Worm (Caenorhabditis elegans): Measurements from ENCODE around the gene cut-3.
A peak's percentile ranks its signal among the peaks of the same experiment; 100 is the strongest.

cut-3 gene

DNA sequence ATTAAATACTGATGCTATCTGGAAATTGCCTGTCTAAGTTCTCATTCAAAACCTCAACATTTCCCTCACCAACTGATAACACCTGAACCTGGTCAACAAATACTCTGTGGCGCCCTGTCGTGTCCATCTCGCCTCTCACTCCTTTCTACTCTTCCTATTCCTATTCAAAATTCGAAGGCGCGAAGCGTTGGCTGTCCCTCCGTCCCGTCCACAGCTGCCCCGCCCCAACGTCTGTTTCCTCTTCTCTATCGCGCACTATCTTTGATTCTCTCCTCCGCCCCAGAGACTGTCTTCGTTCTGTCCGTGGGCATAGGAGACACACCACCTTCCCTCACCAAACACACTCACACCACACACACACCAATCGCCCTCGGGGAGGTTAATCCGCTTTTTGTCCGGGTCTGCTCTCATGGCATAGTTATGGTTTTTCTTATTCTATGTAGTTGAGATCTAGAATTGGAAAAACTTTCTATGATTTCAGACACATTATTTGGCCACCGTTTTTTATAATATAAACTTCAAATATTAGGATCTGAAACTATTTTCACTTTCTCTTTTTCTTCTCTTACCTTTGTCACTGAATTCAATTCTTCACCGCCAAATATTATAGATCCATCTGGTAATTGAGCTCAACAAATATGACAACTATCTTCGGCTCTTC lies 34.4 kb downstream of the cut-3 start, which contains the start of gene efl-3:
TSS of gene efl-3 (plus strand) at position 611 of the 661 bp plus-strand sequence.
- peak; percentile 16 for TF ChIP-seq pqm-1 (tag; optimal IDR thresholded peaks at IDR 0.05)
- TF ChIP-seq unc-39 (tag; optimal IDR thresholded peaks at IDR 0.05): no peak
- TF ChIP-seq elt-2 (tag; optimal IDR thresholded peaks at IDR 0.05): peak; percentile 37

DNA sequence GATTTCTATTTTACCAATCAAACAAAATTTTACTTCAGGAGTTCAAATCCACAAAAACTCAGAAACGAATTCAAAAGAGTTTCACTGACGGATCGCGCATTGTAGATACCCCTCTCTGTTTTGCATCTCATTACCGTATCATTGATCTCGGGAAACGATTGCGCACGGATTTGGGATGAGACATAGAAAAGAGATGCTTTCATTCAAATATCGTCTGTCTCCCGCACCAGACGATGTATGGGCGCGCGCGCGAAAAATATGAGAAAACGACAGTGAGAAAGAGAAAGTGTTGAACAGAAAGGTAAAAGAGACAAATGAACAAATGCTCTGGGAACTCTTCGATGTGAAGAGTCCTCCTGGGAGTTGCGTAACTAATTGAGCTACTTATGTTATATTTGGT lies 35.6 kb downstream of the cut-3 start:
- TF ChIP-seq unc-62 (GFP tag; optimal IDR thresholded peaks at IDR 0.05): no peak
- no peak for TF ChIP-seq elt-1 (tag; optimal IDR thresholded peaks at IDR 0.05)
- no peak for TF ChIP-seq ztf-4 (tag; optimal IDR thresholded peaks at IDR 0.05)
- no peak for TF ChIP-seq pqm-1 (tag; optimal IDR thresholded peaks at IDR 0.05)
- TF ChIP-seq fkh-10 (GFP tag; optimal IDR thresholded peaks at IDR 0.05): no peak
- TF ChIP-seq mml-1 (tag; optimal IDR thresholded peaks at IDR 0.05): no peak
- no peak for TF ChIP-seq nhr-67 (tag; optimal IDR thresholded peaks at IDR 0.05)
- no peak for TF ChIP-seq lin-39 (tag; optimal IDR thresholded peaks at IDR 0.05)

DNA sequence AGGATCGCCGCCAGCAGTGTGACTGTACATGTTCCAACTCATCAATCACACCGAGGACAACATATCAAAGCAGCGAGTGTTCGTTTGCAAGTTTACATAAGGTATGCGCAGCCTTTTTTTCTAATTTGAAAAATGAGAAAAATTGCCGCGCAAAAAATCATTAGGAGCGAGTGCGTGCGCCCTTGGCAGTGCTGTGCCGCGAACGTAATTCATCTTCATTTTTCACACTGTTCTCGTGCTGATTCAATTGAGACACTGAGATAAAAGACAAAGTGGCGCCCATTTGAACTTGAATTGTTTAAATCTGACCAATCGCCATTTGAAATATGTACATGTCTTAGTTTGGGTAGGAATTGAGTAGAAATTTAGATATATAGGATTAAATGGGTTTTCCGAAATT lies 37.1 kb downstream of the cut-3 start:
- TF ChIP-seq lin-39 (tag; optimal IDR thresholded peaks at IDR 0.05) (peak; percentile 64), nhr-25 (tag; optimal IDR thresholded peaks at IDR 0.05) (peak; percentile 50), mdl-1 (tag; optimal IDR thresholded peaks at IDR 0.05) (no peak)

DNA sequence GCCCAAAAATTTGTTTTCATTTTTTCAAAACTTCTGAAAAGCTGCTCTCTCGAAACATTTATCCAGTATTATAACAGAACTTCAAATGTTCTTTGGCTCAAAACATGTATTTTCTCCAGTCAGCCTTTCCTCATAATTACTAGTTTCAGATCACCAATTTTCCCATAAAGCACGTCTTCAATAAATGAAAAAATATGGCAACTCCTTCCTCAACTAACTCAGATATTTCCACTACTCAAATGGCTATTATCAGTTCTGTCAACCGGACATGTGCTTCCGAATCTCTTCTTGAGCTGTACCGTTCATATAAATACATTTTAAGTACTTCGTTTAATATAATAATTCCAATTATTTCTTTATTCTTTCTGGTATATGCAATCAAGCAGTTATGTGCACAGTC lies 39.1 kb downstream of the cut-3 start, which contains the start of gene sra-13:
TSS of gene sra-13 (plus strand) at position 195 of the 400 bp plus-strand sequence.
- no peak for TF ChIP-seq unc-39 (tag; optimal IDR thresholded peaks at IDR 0.05)
- TF ChIP-seq elt-3 (tag; optimal IDR thresholded peaks at IDR 0.05): no peak
- no peak for TF ChIP-seq skn-1 (tag; optimal IDR thresholded peaks at IDR 0.05)
- TF ChIP-seq nhr-25 (tag; optimal IDR thresholded peaks at IDR 0.05): no peak
- no peak for TF ChIP-seq jun-1 (tag; optimal IDR thresholded peaks at IDR 0.05)
- no peak for TF ChIP-seq ceh-9 (tag; optimal IDR thresholded peaks at IDR 0.05)
- no peak for TF ChIP-seq fkh-2 (tag; optimal IDR thresholded peaks at IDR 0.05)
- no peak for TF ChIP-seq ZK546.5 (tag; optimal IDR thresholded peaks at IDR 0.05)

DNA sequence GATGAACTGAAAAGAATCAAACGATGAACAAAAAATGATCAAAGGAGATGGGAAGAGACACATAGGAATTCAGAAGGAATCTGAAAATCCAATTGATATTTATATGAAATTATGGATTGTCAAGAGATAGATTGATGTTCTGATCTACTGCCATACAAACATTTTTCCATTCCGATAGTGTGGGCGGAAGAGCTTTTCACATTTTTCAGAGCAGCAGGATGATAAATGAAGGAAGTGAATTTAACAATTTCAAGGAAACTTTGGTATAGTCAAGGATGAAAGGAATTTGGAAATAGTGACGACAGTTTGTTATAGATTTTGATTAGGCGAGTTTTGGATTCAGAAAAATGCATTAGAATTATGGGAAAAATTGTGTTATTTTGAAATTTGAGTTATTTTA lies 41.3 kb downstream of the cut-3 start, which contains the start of gene ubc-24:
TSS of gene ubc-24 (plus strand) at position 301 of the 400 bp plus-strand sequence.
- TF ChIP-seq egl-27 (tag; optimal IDR thresholded peaks at IDR 0.05) (no peak), nhr-43 (tag; optimal IDR thresholded peaks at IDR 0.05; ENCODE audit: poor library complexity, severe bottlenecking) (no peak), ZK546.5 (tag; optimal IDR thresholded peaks at IDR 0.05) (no peak), nhr-76 (tag; optimal IDR thresholded peaks at IDR 0.05) (no peak), aly-2 (tag; optimal IDR thresholded peaks at IDR 0.05) (no peak), fkh-10 (GFP tag; optimal IDR thresholded peaks at IDR 0.05) (no peak), zag-1 (tag; optimal IDR thresholded peaks at IDR 0.05) (no peak), lin-15B (tag; optimal IDR thresholded peaks at IDR 0.05) (no peak), ztf-11 (tag; optimal IDR thresholded peaks at IDR 0.05) (no peak), unc-62 (GFP tag; optimal IDR thresholded peaks at IDR 0.05) (no peak), sea-2 (GFP tag; optimal IDR thresholded peaks at IDR 0.05) (no peak), eor-1 (tag; optimal IDR thresholded peaks at IDR 0.05) (no peak), daf-12 (tag; optimal IDR thresholded peaks at IDR 0.05) (no peak), ceh-9 (tag; optimal IDR thresholded peaks at IDR 0.05) (no peak), nhr-77 (tag; optimal IDR thresholded peaks at IDR 0.05) (no peak), nhr-23 (tag; optimal IDR thresholded peaks at IDR 0.05) (no peak)

DNA sequence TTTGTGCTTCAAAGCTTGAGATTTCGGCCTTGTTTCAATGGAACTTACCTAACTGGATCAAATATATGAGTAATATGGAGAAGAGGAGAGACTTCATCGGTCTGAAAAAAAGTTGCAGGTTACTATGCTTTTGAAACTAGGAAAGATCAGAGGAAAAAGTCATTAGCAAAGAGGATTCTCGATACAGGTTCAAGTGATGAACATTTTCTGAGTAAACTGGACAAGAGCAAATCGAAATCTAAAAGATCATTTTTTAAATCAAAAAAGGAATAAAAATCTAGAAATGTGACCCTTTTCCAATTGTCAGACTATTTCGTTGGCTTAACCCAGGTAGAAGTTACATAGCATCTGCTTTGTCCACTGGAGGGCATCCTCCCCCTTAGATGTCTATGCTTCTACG lies 41.9 kb downstream of the cut-3 start, which contains the start of gene skpo-1:
TSS of gene skpo-1 (minus strand) at position 101 of the 400 bp plus-strand sequence.
- TF ChIP-seq nhr-12 (tag; optimal IDR thresholded peaks at IDR 0.05) (no peak), ztf-4 (tag; optimal IDR thresholded peaks at IDR 0.05) (no peak), eor-1 (tag; optimal IDR thresholded peaks at IDR 0.05) (no peak), elt-1 (tag; optimal IDR thresholded peaks at IDR 0.05) (no peak), sea-2 (GFP tag; optimal IDR thresholded peaks at IDR 0.05) (no peak), ceh-9 (tag; optimal IDR thresholded peaks at IDR 0.05) (no peak), unc-62 (GFP tag; optimal IDR thresholded peaks at IDR 0.05) (no peak), lsy-12 (tag; optimal IDR thresholded peaks at IDR 0.05) (no peak), hmg-11 (tag; optimal IDR thresholded peaks at IDR 0.05) (no peak), ama-1 (optimal IDR thresholded peaks at IDR 0.05) (no peak), nhr-28 (tag; optimal IDR thresholded peaks at IDR 0.05) (no peak), nhr-67 (tag; optimal IDR thresholded peaks at IDR 0.05) (no peak), nhr-25 (tag; optimal IDR thresholded peaks at IDR 0.05) (no peak), ZK546.5 (tag; optimal IDR thresholded peaks at IDR 0.05) (no peak)
